Worm (Caenorhabditis elegans) whole organism, L4 larva: Measurements from ENCODE around the gene C40A11.3.

Source experiments
- F26F4.8 ChIP-seq: fragments of 200-800 bp; sonication (Bioruptor generic); conservative IDR thresholded peaks from 2 replicates; pipeline ENCODE4 v1.3.6; 2022; ENCODE audit warnings: missing genetic modification characterization, missing compliant biosample characterization
- F37D6.2 ChIP-seq: sonication (generic microtip); optimal IDR thresholded peaks from 2 replicates; lab custom pipeline; 2016; ENCODE audit warnings: mild to moderate bottlenecking, missing genetic modification characterization, missing compliant biosample characterization
- T20F7.1 ChIP-seq: fragments of 200-800 bp; sonication (Bioruptor generic); optimal IDR thresholded peaks from 2 replicates; lab custom pipeline; 2018; ENCODE audit warnings: mild to moderate bottlenecking, missing genetic modification characterization, missing compliant biosample characterization
- Y105C5A.15 ChIP-seq: fragments of 200-800 bp; sonication (Bioruptor generic); IDR thresholded peaks from 2 replicates; pipeline ENCODE4 v1.3.6; 2022; ENCODE audit warnings: missing genetic modification characterization, missing compliant biosample characterization
- Y48G9A.11 ChIP-seq: fragments of 200-800 bp; sonication (Bioruptor generic); IDR thresholded peaks from 2 replicates; pipeline ENCODE4 v1.3.6; 2022; ENCODE audit warnings: missing genetic modification reagents, missing genetic modification characterization, missing compliant biosample characterization
- aly-2 ChIP-seq: sonication (generic microtip); optimal IDR thresholded peaks from 2 replicates; lab custom pipeline; 2018; ENCODE audit warnings: missing biosample characterization, missing genetic modification characterization
- ceh-20 ChIP-seq: fragments of 200-800 bp; sonication (Bioruptor generic); IDR thresholded peaks from 2 replicates; pipeline ENCODE4 v1.3.6; 2022; ENCODE audit warnings: missing genetic modification reagents, missing genetic modification characterization, missing compliant biosample characterization
- cey-2 ChIP-seq: sonication (generic microtip); optimal IDR thresholded peaks from 3 replicates; lab custom pipeline; 2017; ENCODE audit warnings: missing genetic modification characterization, mild to moderate bottlenecking, missing compliant biosample characterization, antibody characterized with exemption, borderline replicate concordance; ENCODE audit not compliant: insufficient read depth
- daf-12 ChIP-seq: fragments of 150-350 bp; optimal IDR thresholded peaks from 2 replicates; lab custom pipeline; 2014; ENCODE audit warnings: missing biosample characterization, missing genetic modification reagents, missing genetic modification characterization
- daf-16 ChIP-seq, 3 experiments: sonication (generic microtip); optimal IDR thresholded peaks; 2 replicates each; lab custom pipeline; 2016 to 2017; ENCODE audit warnings: missing genetic modification characterization in 3 of 3, missing genetic modification reagents in 3 of 3, mild to moderate bottlenecking in 2 of 3, missing compliant biosample characterization in 2 of 3, missing biosample characterization in 1 of 3, moderate library complexity in 1 of 3
- dmd-9 ChIP-seq: fragments of 200-800 bp; sonication (Bioruptor generic); IDR thresholded peaks from 2 replicates; pipeline ENCODE4 v1.3.6; 2022; ENCODE audit warnings: missing genetic modification reagents, missing genetic modification characterization, missing compliant biosample characterization
- dpl-1 ChIP-seq: fragments of 150-350 bp; optimal IDR thresholded peaks from 2 replicates; lab custom pipeline; 2014; ENCODE audit warnings: missing biosample characterization, missing genetic modification reagents, missing genetic modification characterization
- egl-27 ChIP-seq: sonication (generic microtip); optimal IDR thresholded peaks from 3 replicates; lab custom pipeline; 2017; ENCODE audit warnings: missing biosample characterization, missing genetic modification reagents, missing genetic modification characterization
- fkh-10 ChIP-seq: fragments of 150-350 bp; optimal IDR thresholded peaks from 2 replicates; lab custom pipeline; 2014; ENCODE audit warnings: missing biosample characterization, missing genetic modification reagents, missing genetic modification characterization
- gei-8 ChIP-seq: fragments of 200-800 bp; sonication (Bioruptor generic); optimal IDR thresholded peaks from 2 replicates; lab custom pipeline; 2018; ENCODE audit warnings: mild to moderate bottlenecking, missing genetic modification characterization, missing compliant biosample characterization
- hif-1 ChIP-seq, 2 experiments: sonication (generic microtip); optimal IDR thresholded peaks; 2 replicates each; lab custom pipeline; 2016 to 2017; ENCODE audit warnings: missing compliant biosample characterization in 2 of 2, missing genetic modification characterization in 2 of 2, missing genetic modification reagents in 2 of 2, missing genotype in 2 of 2, mild to moderate bottlenecking in 1 of 2
- hmg-1.1 ChIP-seq: fragments of 200-800 bp; sonication (Bioruptor generic); IDR thresholded peaks from 2 replicates; pipeline ENCODE4 v1.3.6; 2022; ENCODE audit warnings: missing genetic modification reagents, missing genetic modification characterization, missing compliant biosample characterization
- lim-7 ChIP-seq: fragments of 200-800 bp; sonication (Bioruptor generic); IDR thresholded peaks from 2 replicates; pipeline ENCODE4 v1.3.6; 2022; ENCODE audit warnings: missing genetic modification characterization, missing compliant biosample characterization
- lin-13 ChIP-seq: fragments of 150-350 bp; optimal IDR thresholded peaks from 2 replicates; lab custom pipeline; 2014; ENCODE audit warnings: missing biosample characterization, missing genetic modification reagents, missing genetic modification characterization
- lin-29 ChIP-seq: fragments of 200-800 bp; sonication (Bioruptor generic); IDR thresholded peaks from 2 replicates; pipeline ENCODE4 v1.3.6; 2022; ENCODE audit warnings: missing genetic modification reagents, missing genetic modification characterization, missing compliant biosample characterization
- mes-2 ChIP-seq: sonication (generic microtip); optimal IDR thresholded peaks from 2 replicates; lab custom pipeline; 2016; ENCODE audit warnings: missing genotype, mild to moderate bottlenecking, missing genetic modification characterization, missing compliant biosample characterization; ENCODE audit not compliant: poor library complexity, severe bottlenecking
- mxl-3 ChIP-seq: fragments of 200-800 bp; sonication (Bioruptor generic); optimal IDR thresholded peaks from 2 replicates; lab custom pipeline; 2018; ENCODE audit warnings: mild to moderate bottlenecking, missing genetic modification characterization, missing compliant biosample characterization
- nhr-102 ChIP-seq: sonication (generic microtip); optimal IDR thresholded peaks from 2 replicates; lab custom pipeline; 2016; ENCODE audit warnings: mild to moderate bottlenecking, missing genetic modification characterization, moderate library complexity, missing compliant biosample characterization
- nhr-11 ChIP-seq: fragments of 150-350 bp; optimal IDR thresholded peaks from 2 replicates; lab custom pipeline; 2014; ENCODE audit warnings: missing biosample characterization, missing genetic modification characterization
- nhr-237 ChIP-seq: sonication (generic microtip); optimal IDR thresholded peaks from 2 replicates; lab custom pipeline; 2017; ENCODE audit warnings: missing biosample characterization, missing genetic modification characterization
- nhr-28 ChIP-seq: fragments of 150-350 bp; optimal IDR thresholded peaks from 2 replicates; lab custom pipeline; 2014; ENCODE audit warnings: missing biosample characterization, missing genetic modification characterization
- nhr-6 ChIP-seq: fragments of 150-350 bp; optimal IDR thresholded peaks from 2 replicates; lab custom pipeline; 2014; ENCODE audit warnings: missing biosample characterization, missing genetic modification characterization
- pqm-1 ChIP-seq: sonication (generic microtip); optimal IDR thresholded peaks from 2 replicates; lab custom pipeline; 2017; ENCODE audit warnings: missing biosample characterization, missing genetic modification characterization
- rbr-2 ChIP-seq: sonication (generic microtip); optimal IDR thresholded peaks from 2 replicates; lab custom pipeline; 2016; ENCODE audit warnings: missing genotype, missing genetic modification characterization, missing compliant biosample characterization
- sdz-12 ChIP-seq: fragments of 200-800 bp; sonication (Bioruptor generic); optimal IDR thresholded peaks from 2 replicates; lab custom pipeline; 2018; ENCODE audit warnings: mild to moderate bottlenecking, missing genetic modification characterization, missing compliant biosample characterization
- spr-1 ChIP-seq: sonication (generic microtip); optimal IDR thresholded peaks from 2 replicates; lab custom pipeline; 2016; ENCODE audit warnings: mild to moderate bottlenecking, missing genetic modification characterization, missing compliant biosample characterization
- spr-3 ChIP-seq: fragments of 200-800 bp; sonication (Bioruptor generic); optimal IDR thresholded peaks from 2 replicates; lab custom pipeline; 2018; ENCODE audit warnings: mild to moderate bottlenecking, missing genetic modification characterization, missing compliant biosample characterization
- tra-1 ChIP-seq: fragments of 200-800 bp; sonication (Bioruptor generic); IDR thresholded peaks from 2 replicates; pipeline ENCODE4 v1.3.6; 2022; ENCODE audit warnings: missing genetic modification reagents, missing genetic modification characterization, missing compliant biosample characterization
- unc-62 ChIP-seq, 3 experiments: fragments of 150-350 bp in 1 of 3; sonication (generic microtip); optimal IDR thresholded peaks in 2 of 3; peaks in 1 of 3; 1 replicate in 1 of 3; 2 replicates in 2 of 3; lab custom pipeline; 2014 to 2017; ENCODE audit warnings: missing biosample characterization in 3 of 3, missing genetic modification characterization in 3 of 3, missing genetic modification reagents in 3 of 3, missing genotype in 1 of 3
- vab-7 ChIP-seq: fragments of 200-800 bp; sonication (Bioruptor generic); IDR thresholded peaks from 2 replicates; pipeline ENCODE4 v1.3.6; 2022; ENCODE audit warnings: missing genetic modification reagents, missing genetic modification characterization, missing compliant biosample characterization
- zag-1 ChIP-seq: fragments of 150-350 bp; optimal IDR thresholded peaks from 2 replicates; lab custom pipeline; 2014; ENCODE audit warnings: missing biosample characterization, missing genetic modification characterization
- zip-11 ChIP-seq: fragments of 200-800 bp; sonication (Bioruptor generic); IDR thresholded peaks from 2 replicates; pipeline ENCODE4 v1.3.6; 2022; ENCODE audit warnings: missing genetic modification characterization, missing compliant biosample characterization
- zip-2 ChIP-seq: fragments of 150-350 bp; optimal IDR thresholded peaks from 2 replicates; lab custom pipeline; 2014; ENCODE audit warnings: missing biosample characterization, missing genetic modification characterization
- ztf-11 ChIP-seq: fragments of 150-350 bp; optimal IDR thresholded peaks from 2 replicates; lab custom pipeline; 2014; ENCODE audit warnings: missing biosample characterization, missing genetic modification characterization
- ztf-7 ChIP-seq: fragments of 150-350 bp; optimal IDR thresholded peaks from 2 replicates; lab custom pipeline; 2014; ENCODE audit warnings: missing biosample characterization, missing genetic modification characterization

Gene C40A11.3

ce11 chrII:2130770-2131169, 10.1 kb upstream of the C40A11.3 start, which contains the start of gene sdz-28:
sdz-28 (plus strand) TSS chrII:2131070.
- no peak for TF ChIP-seq ztf-11 (tag; lab: Kevin White, UChicago)
- TF ChIP-seq mxl-3 (GFP tag; lab: Kevin White, UChicago) = no peak
- TF ChIP-seq ceh-20 (GFP tag; lab: Robert Waterston, UW) = no peak
- no peak for TF ChIP-seq egl-27 (tag; lab: Kevin White, UChicago)
- no peak for TF ChIP-seq Y105C5A.15 (GFP tag; lab: Robert Waterston, UW)
- no peak for TF ChIP-seq spr-1 (tag; lab: Kevin White, UChicago)
- TF ChIP-seq nhr-11 (tag; lab: Kevin White, UChicago) = no peak
- TF ChIP-seq cey-2 (tag; lab: Kevin White, UChicago) = no peak
- TF ChIP-seq vab-7 = no peak
- no peak for TF ChIP-seq dmd-9 (GFP tag; lab: Robert Waterston, UW)
- TF ChIP-seq daf-12 = no peak
- TF ChIP-seq hmg-1.1 (GFP tag; lab: Robert Waterston, UW) = no peak
- TF ChIP-seq gei-8 (GFP tag; lab: Kevin White, UChicago) = no peak
- TF ChIP-seq unc-62 (GFP tag; optimal IDR thresholded peaks at IDR 0.05 in 1 of 2; lab: Kevin White, UChicago) = no peak
- no peak for TF ChIP-seq unc-62 (tag; optimal IDR thresholded peaks at IDR 0.05; lab: Kevin White, UChicago)
- TF ChIP-seq Y48G9A.11 = no peak
- TF ChIP-seq tra-1 = no peak

DNA sequence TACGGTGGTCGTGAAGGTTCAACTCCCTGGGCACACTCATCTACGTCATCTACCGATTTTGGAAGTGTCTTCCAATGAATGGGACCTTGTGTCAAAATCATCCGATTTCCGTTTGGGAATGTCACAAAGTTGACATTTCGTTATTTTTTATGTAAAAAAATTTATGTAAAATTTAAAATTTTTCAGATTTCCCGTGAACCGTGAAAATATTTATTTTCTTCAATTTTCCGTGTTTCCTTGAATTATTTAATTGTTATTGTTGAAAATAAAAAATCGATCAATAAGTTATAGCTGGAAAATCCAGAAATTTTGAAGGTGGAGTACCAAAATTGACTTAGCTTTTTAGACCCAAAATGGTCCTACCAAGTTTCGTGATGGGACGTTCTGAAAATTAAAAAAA, 5.3 kb upstream of the C40A11.3 start, which contains the start of gene hpo-7:
hpo-7 (minus strand) TSS at position 101 of the 400 bp plus-strand sequence.
- TF ChIP-seq nhr-28 (tag; lab: Kevin White, UChicago) (no peak), lin-29 (no peak), ztf-11 (tag; lab: Kevin White, UChicago) (no peak), zip-11 (GFP tag; lab: Robert Waterston, UW) (no peak), F37D6.2 (tag; lab: Kevin White, UChicago) (no peak), T20F7.1 (GFP tag; lab: Kevin White, UChicago) (no peak), rbr-2 (tag; lab: Kevin White, UChicago) (no peak), zag-1 (tag; lab: Kevin White, UChicago) (no peak), nhr-102 (tag; lab: Kevin White, UChicago) (no peak), dpl-1 (GFP tag; lab: Kevin White, UChicago) (no peak), aly-2 (no peak), fkh-10 (GFP tag; lab: Kevin White, UChicago) (no peak), ztf-7 (tag; lab: Kevin White, UChicago) (no peak), nhr-237 (tag; lab: Kevin White, UChicago) (no peak), daf-16 (GFP tag; optimal IDR thresholded peaks at IDR 0.05; lab: Kevin White, UChicago) (no peak), daf-16 (tag; optimal IDR thresholded peaks at IDR 0.05; lab: Kevin White, UChicago) (no peak)
- TF ChIP-seq, all 104 proteins: peak for 0

- TF ChIP-seq hif-1 (tag; optimal IDR thresholded peaks at IDR 0.05; lab: Kevin White, UChicago) (no peak), lin-13 (GFP tag; lab: Kevin White, UChicago) (no peak), F26F4.8 (GFP tag; lab: Robert Waterston, UW) (no peak), nhr-28 (tag; lab: Kevin White, UChicago) (no peak), lim-7 (GFP tag; lab: Robert Waterston, UW) (no peak)
Measured at ce11 chrII:2137235-2137634, 3.7 kb upstream of the C40A11.3 start, which contains the start of gene C40A11.4. C40A11.4 (plus strand) TSS chrII:2137422.

DNA sequence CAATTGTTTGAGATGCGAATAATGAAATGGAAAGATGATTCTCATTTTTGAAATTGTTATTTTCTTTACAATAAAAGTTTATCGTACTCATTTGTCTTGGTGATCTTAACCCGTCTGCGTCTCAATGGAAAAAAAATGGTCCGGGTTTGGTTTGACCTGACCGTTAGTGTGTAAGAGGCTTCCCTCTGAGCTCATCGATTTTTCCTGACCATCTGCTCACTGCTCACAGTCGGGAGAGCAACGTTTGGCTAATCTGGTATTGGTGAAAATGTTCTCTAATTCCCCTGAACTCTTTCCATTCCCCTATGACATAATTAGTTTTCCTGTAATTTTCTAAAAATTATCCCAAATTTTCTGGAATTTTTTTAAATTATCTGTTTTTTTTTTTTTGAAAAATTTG, 2.0 kb upstream of the C40A11.3 start:
- TF ChIP-seq Y48G9A.11 (no peak), nhr-6 (no peak), spr-3 (GFP tag; lab: Kevin White, UChicago) (no peak), pqm-1 (no peak), zip-2 (tag; lab: Kevin White, UChicago) (no peak), zip-11 (GFP tag; lab: Robert Waterston, UW) (no peak), sdz-12 (GFP tag; lab: Kevin White, UChicago) (no peak), mes-2 (tag; lab: Kevin White, UChicago) (no peak)
